Worm (Caenorhabditis elegans) whole organism, early embryonic: Measurements from ENCODE around the gene hpl-2.

Experiments used
- aly-1 ChIP-seq: sonication (generic microtip); optimal IDR thresholded peaks from 2 replicates; lab custom pipeline; 2016; ENCODE audit warnings: missing genetic modification characterization, missing compliant biosample characterization
- ama-1 ChIP-seq: fragments of 150-350 bp; optimal IDR thresholded peaks from 2 replicates; lab custom pipeline; 2014
- ceh-13 ChIP-seq: fragments of 200-800 bp; sonication (Bioruptor generic); optimal IDR thresholded peaks from 2 replicates; lab custom pipeline; 2018; ENCODE audit warnings: mild to moderate bottlenecking, missing genetic modification characterization, missing compliant biosample characterization
- pes-1 ChIP-seq: fragments of 200-800 bp; sonication (Bioruptor generic); IDR thresholded peaks from 2 replicates; pipeline ENCODE4 v1.3.6; 2022; ENCODE audit warnings: missing genetic modification reagents, missing genetic modification characterization, missing compliant biosample characterization
- scrt-1 ChIP-seq: fragments of 200-800 bp; sonication (Bioruptor generic); IDR thresholded peaks from 2 replicates; pipeline ENCODE4 v1.3.6; 2022; ENCODE audit warnings: missing genetic modification characterization, missing compliant biosample characterization
- sea-1 ChIP-seq: fragments of 200-800 bp; sonication (Bioruptor generic); conservative IDR thresholded peaks from 2 replicates; pipeline ENCODE4 v1.3.6; 2022; ENCODE audit warnings: missing genetic modification characterization, missing compliant biosample characterization
- tbx-11 ChIP-seq: fragments of 200-800 bp; sonication (Bioruptor generic); IDR thresholded peaks from 2 replicates; pipeline ENCODE4 v1.3.6; 2022; ENCODE audit warnings: missing genetic modification characterization, missing compliant biosample characterization
- tra-4 ChIP-seq: sonication (generic microtip); optimal IDR thresholded peaks from 2 replicates; lab custom pipeline; 2017; ENCODE audit warnings: missing genetic modification characterization, missing compliant biosample characterization

DNA sequence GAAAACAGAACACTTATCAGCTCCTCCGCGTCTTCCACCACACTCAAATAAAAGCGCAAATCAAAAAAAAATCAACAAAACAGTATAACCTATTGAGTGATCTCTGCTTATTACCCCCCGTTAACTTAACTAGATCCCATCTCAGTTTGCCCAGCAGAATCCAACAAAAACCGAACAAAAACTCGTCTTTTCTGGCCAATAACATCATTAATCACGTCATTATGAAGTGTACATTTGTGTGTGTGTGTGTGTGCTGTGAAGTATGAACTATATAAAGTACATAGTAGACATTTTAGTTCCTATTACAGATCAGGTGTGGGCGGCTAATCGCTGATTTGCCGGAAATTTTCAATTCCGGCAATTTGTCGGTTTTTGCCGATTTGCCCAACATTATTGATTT lies 37.3 kb downstream of the hpl-2 start:
- TF ChIP-seq tra-4 (tag; lab: Kevin White, UChicago) (no peak), ama-1 (lab: Kevin White, UChicago) (no peak), pes-1 (GFP tag; lab: Robert Waterston, UW) (no peak), aly-1 (tag; lab: Kevin White, UChicago) (no peak), scrt-1 (GFP tag; lab: Robert Waterston, UW) (no peak), sea-1 (GFP tag; lab: Robert Waterston, UW) (no peak), ceh-13 (GFP tag; lab: Kevin White, UChicago) (no peak), tbx-11 (GFP tag; lab: Robert Waterston, UW) (no peak)
